Worm (Caenorhabditis elegans) whole organism, L1 larva: ENCODE data around the gene pmp-3.

Source experiments
- C04F5.9 ChIP-seq: sonication (generic microtip); optimal IDR thresholded peaks from 2 replicates; lab custom pipeline; 2016; ENCODE audit warnings: missing genetic modification characterization, missing compliant biosample characterization
- C34B4.2 ChIP-seq: sonication (generic microtip); optimal IDR thresholded peaks from 2 replicates; lab custom pipeline; 2017; ENCODE audit warnings: mild to moderate bottlenecking, missing genetic modification characterization, missing compliant biosample characterization
- F16B12.6 ChIP-seq: fragments of 150-350 bp; optimal IDR thresholded peaks from 2 replicates; lab custom pipeline; 2014; ENCODE audit warnings: missing biosample characterization, missing genetic modification characterization
- Y116A8C.19 ChIP-seq: sonication (generic microtip); optimal IDR thresholded peaks from 2 replicates; lab custom pipeline; 2016; ENCODE audit warnings: missing compliant biosample characterization, missing genetic modification characterization, borderline replicate concordance
- aly-2 ChIP-seq: fragments of 150-350 bp; optimal IDR thresholded peaks from 2 replicates; lab custom pipeline; 2014; ENCODE audit warnings: missing biosample characterization, missing genetic modification characterization
- ama-1 ChIP-seq: fragments of 150-350 bp; optimal IDR thresholded peaks from 2 replicates; lab custom pipeline; 2014
- blmp-1 ChIP-seq: fragments of 150-350 bp; optimal IDR thresholded peaks from 2 replicates; lab custom pipeline; 2014; ENCODE audit warnings: missing biosample characterization, missing genetic modification characterization
- ceh-8 ChIP-seq: fragments of 200-800 bp; sonication (Bioruptor generic); optimal IDR thresholded peaks from 2 replicates; lab custom pipeline; 2018; ENCODE audit warnings: mild to moderate bottlenecking, missing genetic modification characterization, moderate library complexity, missing compliant biosample characterization
- ceh-82 ChIP-seq, 3 experiments: fragments of 150-350 bp in 1 of 3; sonication (generic microtip) in 2 of 3; optimal IDR thresholded peaks; 2 replicates each; lab custom pipeline; 2014 to 2017; ENCODE audit warnings: missing biosample characterization in 3 of 3, missing genetic modification characterization in 3 of 3
- ceh-88 ChIP-seq: fragments of 200-800 bp; sonication (Bioruptor generic); IDR thresholded peaks from 2 replicates; pipeline ENCODE4 v1.3.6; 2022; ENCODE audit warnings: missing genetic modification characterization, missing compliant biosample characterization
- ceh-90 ChIP-seq: sonication (generic microtip); optimal IDR thresholded peaks from 2 replicates; lab custom pipeline; 2016; ENCODE audit warnings: missing genetic modification characterization, missing compliant biosample characterization
- efl-1 ChIP-seq, 4 experiments: fragments of 150-350 bp; optimal IDR thresholded peaks in 3 of 4; peaks in 1 of 4; 1 replicate in 1 of 4; 2 replicates in 3 of 4; lab custom pipeline; 2014; ENCODE audit warnings: missing biosample characterization in 2 of 4, missing genetic modification characterization in 2 of 4, missing genetic modification reagents in 2 of 4
- efl-3 ChIP-seq: fragments of 200-800 bp; sonication (Bioruptor generic); optimal IDR thresholded peaks from 2 replicates; lab custom pipeline; 2018; ENCODE audit warnings: mild to moderate bottlenecking, missing genetic modification characterization, missing compliant biosample characterization
- elt-2 ChIP-seq: sonication (generic microtip); optimal IDR thresholded peaks from 2 replicates; lab custom pipeline; 2016; ENCODE audit warnings: missing genetic modification characterization, mild to moderate bottlenecking, inconsistent platforms, missing compliant biosample characterization, missing genetic modification reagents
- fkh-10 ChIP-seq: sonication (generic microtip); optimal IDR thresholded peaks from 2 replicates; lab custom pipeline; 2017; ENCODE audit warnings: missing biosample characterization, missing genetic modification reagents, missing genetic modification characterization
- fkh-8 ChIP-seq: sonication (generic microtip); optimal IDR thresholded peaks from 2 replicates; lab custom pipeline; 2016; ENCODE audit warnings: mild to moderate bottlenecking, missing genetic modification characterization, missing compliant biosample characterization
- hlh-17 ChIP-seq: fragments of 200-800 bp; sonication (Bioruptor generic); optimal IDR thresholded peaks from 2 replicates; lab custom pipeline; 2018; ENCODE audit warnings: missing genetic modification characterization, mild to moderate bottlenecking, missing compliant biosample characterization, moderate library complexity, borderline replicate concordance
- hpl-2 ChIP-seq: fragments of 150-350 bp; optimal IDR thresholded peaks from 2 replicates; lab custom pipeline; 2014; ENCODE audit warnings: missing biosample characterization, missing genetic modification reagents, missing genetic modification characterization
- irx-1 ChIP-seq: sonication (generic microtip); optimal IDR thresholded peaks from 2 replicates; lab custom pipeline; 2016; ENCODE audit warnings: missing genetic modification characterization, missing compliant biosample characterization
- jun-1 ChIP-seq: fragments of 150-350 bp; optimal IDR thresholded peaks from 2 replicates; lab custom pipeline; 2014; ENCODE audit warnings: missing biosample characterization, missing genetic modification reagents, missing genetic modification characterization
- lin-13 ChIP-seq: fragments of 150-350 bp; optimal IDR thresholded peaks from 2 replicates; lab custom pipeline; 2014; ENCODE audit warnings: missing biosample characterization, missing genetic modification reagents, missing genetic modification characterization
- lin-14 ChIP-seq: fragments of 200-800 bp; sonication (Bioruptor generic); optimal IDR thresholded peaks from 2 replicates; lab custom pipeline; 2018; ENCODE audit warnings: mild to moderate bottlenecking, missing genetic modification characterization, moderate library complexity, missing compliant biosample characterization
- lin-35 ChIP-seq, 2 experiments: fragments of 150-350 bp; optimal IDR thresholded peaks; 2 replicates each; lab custom pipeline; 2014; ENCODE audit warnings: missing biosample characterization in 2 of 2, missing genetic modification characterization in 2 of 2, missing genetic modification reagents in 2 of 2
- lin-39 ChIP-seq: fragments of 150-350 bp; optimal IDR thresholded peaks from 2 replicates; lab custom pipeline; 2014; ENCODE audit warnings: missing biosample characterization, missing genetic modification reagents, missing genetic modification characterization
- nhr-11 ChIP-seq: fragments of 150-350 bp; optimal IDR thresholded peaks from 2 replicates; lab custom pipeline; 2014; ENCODE audit warnings: missing biosample characterization, missing genetic modification characterization
- nhr-20 ChIP-seq: sonication (generic microtip); optimal IDR thresholded peaks from 2 replicates; lab custom pipeline; 2016; ENCODE audit warnings: mild to moderate bottlenecking, missing genetic modification characterization, missing compliant biosample characterization
- nhr-28 ChIP-seq: fragments of 150-350 bp; optimal IDR thresholded peaks from 2 replicates; lab custom pipeline; 2014; ENCODE audit warnings: missing biosample characterization, missing genetic modification characterization
- nhr-84 ChIP-seq: sonication (generic microtip); optimal IDR thresholded peaks from 2 replicates; lab custom pipeline; 2017; ENCODE audit warnings: missing biosample characterization, missing genetic modification characterization
- nhr-85 ChIP-seq: sonication (generic microtip); peaks from one replicate; lab custom pipeline; 2016; ENCODE audit warnings: missing genetic modification characterization, inconsistent platforms, missing compliant biosample characterization
- nhr-90 ChIP-seq: sonication (generic microtip); optimal IDR thresholded peaks from 2 replicates; lab custom pipeline; 2016; ENCODE audit warnings: mild to moderate bottlenecking, missing genetic modification characterization, missing compliant biosample characterization; ENCODE audit not compliant: poor library complexity
- pag-3 ChIP-seq: sonication (generic microtip); optimal IDR thresholded peaks from 2 replicates; lab custom pipeline; 2017; ENCODE audit warnings: missing genetic modification characterization, mild to moderate bottlenecking, missing compliant biosample characterization, antibody characterized with exemption, borderline replicate concordance; ENCODE audit not compliant: insufficient read depth
- pax-3 ChIP-seq: fragments of 200-800 bp; sonication (Bioruptor generic); optimal IDR thresholded peaks from 2 replicates; lab custom pipeline; 2018; ENCODE audit warnings: mild to moderate bottlenecking, missing genetic modification characterization, moderate library complexity, missing compliant biosample characterization
- sptf-1 ChIP-seq: fragments of 150-350 bp; optimal IDR thresholded peaks from 2 replicates; lab custom pipeline; 2014; ENCODE audit warnings: missing biosample characterization, missing genetic modification characterization
- swsn-7 ChIP-seq: sonication (generic microtip); optimal IDR thresholded peaks from 2 replicates; lab custom pipeline; 2016; ENCODE audit warnings: missing genetic modification characterization, missing compliant biosample characterization
- unc-62 ChIP-seq: fragments of 150-350 bp; optimal IDR thresholded peaks from 2 replicates; lab custom pipeline; 2014; ENCODE audit warnings: missing biosample characterization, missing genetic modification reagents, missing genetic modification characterization
- unc-98 ChIP-seq: fragments of 200-800 bp; sonication (Bioruptor generic); IDR thresholded peaks from 2 replicates; pipeline ENCODE4 v1.3.6; 2022; ENCODE audit warnings: missing genetic modification characterization, missing compliant biosample characterization
- zip-4 ChIP-seq: fragments of 200-800 bp; sonication (Bioruptor generic); optimal IDR thresholded peaks from 2 replicates; lab custom pipeline; 2018; ENCODE audit warnings: mild to moderate bottlenecking, missing genetic modification characterization, moderate library complexity, missing compliant biosample characterization

pmp-3 gene

ce11 chrV:14688097-14688912 lies 41.8 kb downstream of the pmp-3 start, which contains the start of gene C47E8.11 (continued):
- TF ChIP-seq lin-39 (tag; lab: Kevin White, UChicago) (no peak), fkh-10 (GFP tag; lab: Kevin White, UChicago) (no peak), hpl-2 (GFP tag; lab: Kevin White, UChicago) (no peak), C34B4.2 (tag; lab: Kevin White, UChicago) (no peak), lin-13 (peak; percentile 25), ceh-90 (no peak), nhr-20 (tag; lab: Kevin White, UChicago) (peak; percentile 39), ama-1 (lab: Kevin White, UChicago) (peak; percentile 98), pax-3 (tag; lab: Kevin White, UChicago) (peak; percentile 65)
- TF ChIP-seq, all 84 proteins: peak for 29

- TF ChIP-seq aly-2 (tag; lab: Kevin White, UChicago) (no peak), ceh-88 (GFP tag; lab: Robert Waterston, UW) (no peak), nhr-85 (tag; lab: Kevin White, UChicago) (peak; percentile 20), nhr-90 (tag; lab: Kevin White, UChicago) (no peak), lin-14 (GFP tag; lab: Kevin White, UChicago) (no peak), efl-1 (optimal IDR thresholded peaks at IDR 0.05; lab: Kevin White, UChicago) (no peak), efl-1 (GFP tag; optimal IDR thresholded peaks at IDR 0.05 in 1 of 2; lab: Kevin White, UChicago) (peak in 1 of 2 experiments; percentile 41), lin-39 (tag; lab: Kevin White, UChicago) (no peak), hlh-17 (GFP tag; lab: Kevin White, UChicago) (no peak), ceh-8 (GFP tag; lab: Kevin White, UChicago) (no peak), efl-3 (GFP tag; lab: Kevin White, UChicago) (no peak), lin-35 (GFP tag; optimal IDR thresholded peaks at IDR 0.05; lab: Kevin White, UChicago) (peak in 1 of 2 experiments; percentile 16), blmp-1 (tag; lab: Kevin White, UChicago) (no peak), F16B12.6 (tag; lab: Kevin White, UChicago) (no peak), pax-3 (tag; lab: Kevin White, UChicago) (no peak), swsn-7 (no peak), nhr-11 (tag; lab: Kevin White, UChicago) (no peak), elt-2 (no peak), nhr-84 (tag; lab: Kevin White, UChicago) (no peak), unc-62 (GFP tag; lab: Kevin White, UChicago) (no peak), jun-1 (no peak), zip-4 (GFP tag; lab: Kevin White, UChicago) (no peak), pag-3 (no peak), Y116A8C.19 (no peak), unc-98 (GFP tag; lab: Robert Waterston, UW) (no peak), fkh-8 (tag; lab: Kevin White, UChicago) (peak; percentile 54), nhr-28 (tag; lab: Kevin White, UChicago) (no peak), irx-1 (tag; lab: Kevin White, UChicago) (no peak), sptf-1 (tag; lab: Kevin White, UChicago) (no peak), ceh-82 (tag; optimal IDR thresholded peaks at IDR 0.05; lab: Kevin White, UChicago) (no peak), C04F5.9 (no peak)
Measured at ce11 chrV:14689060-14689750, 42.7 kb downstream of the pmp-3 start, which contains the start of gene gasr-8. gasr-8 (plus strand) TSS chrV:14689110.
